Worm (Caenorhabditis elegans) whole organism, midembryonic: ENCODE results near the gene Y17G9B.8.
A peak's percentile ranks its signal among the peaks of the same experiment; 100 is the strongest.

Experiments
- T22C8.4 ChIP-seq: fragments of 200-800 bp; sonication (Bioruptor generic); IDR thresholded peaks from 2 replicates; pipeline ENCODE4 v1.3.6; 2022; ENCODE audit warnings: missing genetic modification characterization, missing compliant biosample characterization
- cog-1 ChIP-seq: sonication (generic microtip); optimal IDR thresholded peaks from 2 replicates; lab custom pipeline; 2016; ENCODE audit warnings: missing genetic modification characterization, missing compliant biosample characterization
- flt-1 ChIP-seq: fragments of 200-800 bp; sonication (Bioruptor generic); IDR thresholded peaks from 2 replicates; pipeline ENCODE4 v1.3.6; 2022; ENCODE audit warnings: missing genetic modification characterization, missing compliant biosample characterization
- klf-2 ChIP-seq: fragments of 200-800 bp; sonication (Bioruptor generic); conservative IDR thresholded peaks from 2 replicates; pipeline ENCODE4 v1.3.6; 2022; ENCODE audit warnings: missing genetic modification reagents, missing genetic modification characterization, missing compliant biosample characterization
- med-1 ChIP-seq: sonication (generic microtip); optimal IDR thresholded peaks from 2 replicates; lab custom pipeline; 2017; ENCODE audit warnings: missing genetic modification characterization, mild to moderate bottlenecking, missing compliant biosample characterization, antibody characterized with exemption, missing genetic modification reagents; ENCODE audit not compliant: insufficient read depth
- ref-1 ChIP-seq: fragments of 200-800 bp; sonication (Bioruptor generic); conservative IDR thresholded peaks from 2 replicates; pipeline ENCODE4 v1.3.6; 2022; ENCODE audit warnings: missing genetic modification reagents, missing genetic modification characterization, missing compliant biosample characterization
- tab-1 ChIP-seq: fragments of 200-800 bp; sonication (Bioruptor generic); IDR thresholded peaks from 2 replicates; pipeline ENCODE4 v1.3.6; 2022; ENCODE audit warnings: missing genetic modification characterization, missing compliant biosample characterization
- ztf-23 ChIP-seq: fragments of 200-800 bp; sonication (Bioruptor generic); IDR thresholded peaks from 2 replicates; pipeline ENCODE4 v1.3.6; 2022; ENCODE audit warnings: missing genetic modification reagents, missing genetic modification characterization, missing compliant biosample characterization
- ztf-29 ChIP-seq: fragments of 200-800 bp; sonication (Bioruptor generic); IDR thresholded peaks from 2 replicates; pipeline ENCODE4 v1.3.6; 2022; ENCODE audit warnings: missing genetic modification reagents, missing genetic modification characterization, missing compliant biosample characterization

Gene Y17G9B.8

ce11 chrIV:4749155-4749554, 9.5 kb downstream of the Y17G9B.8 start:
- TF ChIP-seq klf-2 (GFP tag; lab: Robert Waterston, UW) = no peak
- no peak for TF ChIP-seq T22C8.4 (GFP tag; lab: Robert Waterston, UW)
- TF ChIP-seq ref-1 (GFP tag; lab: Robert Waterston, UW) = no peak
- peak; percentile 56; the same call in 1 of the 2 replicates for TF ChIP-seq flt-1 (GFP tag; lab: Robert Waterston, UW)
- no peak for TF ChIP-seq tab-1 (GFP tag; lab: Robert Waterston, UW)
- no peak for TF ChIP-seq cog-1 (tag; lab: Kevin White, UChicago)
- no peak for TF ChIP-seq ztf-29 (GFP tag; lab: Robert Waterston, UW)
- TF ChIP-seq med-1 (GFP tag; lab: Kevin White, UChicago) = no peak
- TF ChIP-seq ztf-23 (GFP tag; lab: Robert Waterston, UW) = 0 out of 2 replicates have a peak, but pooled peaks have one; percentile 30

- no peak for TF ChIP-seq ztf-29 (GFP tag; lab: Robert Waterston, UW)
- TF ChIP-seq klf-2 (GFP tag; lab: Robert Waterston, UW) = no peak
- TF ChIP-seq tab-1 (GFP tag; lab: Robert Waterston, UW) = no peak
- 0 out of 2 replicates have a peak, but pooled peaks have one; percentile 46 for TF ChIP-seq ztf-23 (GFP tag; lab: Robert Waterston, UW)
- TF ChIP-seq cog-1 (tag; lab: Kevin White, UChicago) = no peak
- TF ChIP-seq flt-1 (GFP tag; lab: Robert Waterston, UW) = 0 out of 2 replicates have a peak, but pooled peaks have one; percentile 58
Observed at ce11 chrIV:4748408-4749105, 10.1 kb downstream of the Y17G9B.8 start, which contains the start of gene cyc-2.1. Gene cyc-2.1, minus strand, starts transcription at chrIV:4749012.

ce11 chrIV:4747553-4747952, 11.1 kb downstream of the Y17G9B.8 start, which contains the start of gene tctn-1:
Gene tctn-1, minus strand, starts transcription at chrIV:4747832.
- TF ChIP-seq med-1 (GFP tag; lab: Kevin White, UChicago) (no peak), ref-1 (GFP tag; lab: Robert Waterston, UW) (no peak), flt-1 (GFP tag; lab: Robert Waterston, UW) (no peak), klf-2 (GFP tag; lab: Robert Waterston, UW) (no peak), cog-1 (tag; lab: Kevin White, UChicago) (no peak), tab-1 (GFP tag; lab: Robert Waterston, UW) (no peak), T22C8.4 (GFP tag; lab: Robert Waterston, UW) (no peak), ztf-23 (GFP tag; lab: Robert Waterston, UW) (no peak), ztf-29 (GFP tag; lab: Robert Waterston, UW) (no peak)

- no peak for TF ChIP-seq flt-1 (GFP tag; lab: Robert Waterston, UW)
- TF ChIP-seq ztf-29 (GFP tag; lab: Robert Waterston, UW) = no peak
- no peak for TF ChIP-seq cog-1 (tag; lab: Kevin White, UChicago)
- no peak for TF ChIP-seq med-1 (GFP tag; lab: Kevin White, UChicago)
- TF ChIP-seq tab-1 (GFP tag; lab: Robert Waterston, UW) = no peak
- TF ChIP-seq ztf-23 (GFP tag; lab: Robert Waterston, UW) = no peak
- no peak for TF ChIP-seq T22C8.4 (GFP tag; lab: Robert Waterston, UW)
- no peak for TF ChIP-seq ref-1 (GFP tag; lab: Robert Waterston, UW)
- TF ChIP-seq klf-2 (GFP tag; lab: Robert Waterston, UW) = no peak
Observed at ce11 chrIV:4745422-4745821, 13.2 kb downstream of the Y17G9B.8 start, which contains the start of gene timm-17B.1. Gene timm-17B.1, minus strand, starts transcription at chrIV:4745492.

DNA sequence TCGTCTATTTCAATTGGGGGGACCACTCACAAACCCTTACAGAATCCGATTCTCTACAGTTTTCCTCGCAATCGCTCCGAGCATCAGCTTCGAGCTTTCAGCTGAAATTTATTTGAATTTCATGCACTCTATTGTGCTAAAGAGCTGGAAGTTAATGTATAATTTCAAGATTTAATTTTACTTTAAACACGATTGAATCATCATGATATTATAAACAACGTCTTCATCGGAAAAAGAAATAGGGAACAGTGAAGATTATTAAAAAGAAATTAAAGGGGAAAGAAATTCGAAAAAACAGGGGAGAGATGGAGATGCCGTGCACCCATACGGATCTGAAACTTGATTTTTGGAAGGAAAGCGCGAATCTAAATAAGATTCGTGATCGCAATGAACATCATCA, 14.5 kb downstream of the Y17G9B.8 start, which contains the start of gene hoe-1:
Gene hoe-1, minus strand, starts transcription at position 101 of the 400 bp plus-strand sequence.
- TF ChIP-seq ztf-29 (GFP tag; lab: Robert Waterston, UW) (no peak), med-1 (GFP tag; lab: Kevin White, UChicago) (no peak)

ce11 chrIV:4742480-4742879, 16.2 kb downstream of the Y17G9B.8 start:
- no peak for TF ChIP-seq cog-1 (tag; lab: Kevin White, UChicago)
- no peak for TF ChIP-seq ref-1 (GFP tag; lab: Robert Waterston, UW)
- no peak for TF ChIP-seq tab-1 (GFP tag; lab: Robert Waterston, UW)
- TF ChIP-seq med-1 (GFP tag; lab: Kevin White, UChicago) = no peak
- no peak for TF ChIP-seq T22C8.4 (GFP tag; lab: Robert Waterston, UW)
- TF ChIP-seq klf-2 (GFP tag; lab: Robert Waterston, UW) = no peak
- no peak for TF ChIP-seq flt-1 (GFP tag; lab: Robert Waterston, UW)
- TF ChIP-seq ztf-29 (GFP tag; lab: Robert Waterston, UW) = no peak
- no peak for TF ChIP-seq ztf-23 (GFP tag; lab: Robert Waterston, UW)

- TF ChIP-seq cog-1 (tag; lab: Kevin White, UChicago) = no peak
- TF ChIP-seq T22C8.4 (GFP tag; lab: Robert Waterston, UW) = no peak
- no peak for TF ChIP-seq ztf-29 (GFP tag; lab: Robert Waterston, UW)
- TF ChIP-seq tab-1 (GFP tag; lab: Robert Waterston, UW) = no peak
- no peak for TF ChIP-seq ref-1 (GFP tag; lab: Robert Waterston, UW)
- TF ChIP-seq ztf-23 (GFP tag; lab: Robert Waterston, UW) = no peak
- TF ChIP-seq klf-2 (GFP tag; lab: Robert Waterston, UW) = no peak
Observed at ce11 chrIV:4737258-4737657, 21.4 kb downstream of the Y17G9B.8 start, which contains the start of gene fbxb-78. Gene fbxb-78, plus strand, starts transcription at chrIV:4737558.

ce11 chrIV:4727935-4728334, 30.7 kb downstream of the Y17G9B.8 start:
- TF ChIP-seq T22C8.4 (GFP tag; lab: Robert Waterston, UW) (peak; percentile 40; the same call in 1 of the 2 replicates), flt-1 (GFP tag; lab: Robert Waterston, UW) (peak; percentile 66), cog-1 (tag; lab: Kevin White, UChicago) (peak; percentile 49), klf-2 (GFP tag; lab: Robert Waterston, UW) (peak; percentile 71), ztf-23 (GFP tag; lab: Robert Waterston, UW) (peak; percentile 90), ztf-29 (GFP tag; lab: Robert Waterston, UW) (peak; percentile 31; the same call in 1 of the 2 replicates)
